Worm (Caenorhabditis elegans): Measurements from ENCODE around the gene D2096.10.

- TF ChIP-seq ztf-22 (GFP tag; optimal IDR thresholded peaks at IDR 0.05) (no peak), sptf-2 (GFP tag; optimal IDR thresholded peaks at IDR 0.05) (no peak), rcor-1 (GFP tag; IDR thresholded peaks at IDR 0.05) (no peak), hlh-26 (GFP tag; conservative IDR thresholded peaks at IDR 0.05) (no peak), cebp-1 (GFP tag; IDR thresholded peaks at IDR 0.05) (no peak), cebp-1 (tag; optimal IDR thresholded peaks at IDR 0.05) (no peak), madf-6 (GFP tag; IDR thresholded peaks at IDR 0.05) (no peak), attf-3 (GFP tag; conservative IDR thresholded peaks at IDR 0.05) (no peak), efl-1 (GFP tag; optimal IDR thresholded peaks at IDR 0.05) (no peak), nfya-2 (GFP tag; IDR thresholded peaks at IDR 0.05) (no peak), aptf-3 (GFP tag; IDR thresholded peaks at IDR 0.05) (no peak), lsy-27 (tag; optimal IDR thresholded peaks at IDR 0.05; ENCODE audit: borderline replicate concordance, insufficient read depth) (no peak), snpc-4 (GFP tag; optimal IDR thresholded peaks at IDR 0.05) (no peak), snpc-4 (tag; optimal IDR thresholded peaks at IDR 0.05) (no peak), nfya-1 (tag; optimal IDR thresholded peaks at IDR 0.05; ENCODE audit: borderline replicate concordance, insufficient read depth) (no peak), Y79H2A.3 (GFP tag; conservative IDR thresholded peaks at IDR 0.05) (no peak)
Observed at ce11 chrIV:8367887-8368286, 21.2 kb downstream of the D2096.10 start.

All from whole organism, young adult.